Worm (Caenorhabditis elegans) whole organism, young adult: ENCODE results near the gene K09E9.7.

Source experiments
- B0019.2 ChIP-seq: fragments of 200-800 bp; sonication (Bioruptor generic); conservative IDR thresholded peaks from 2 replicates; pipeline ENCODE4 v1.3.6; 2022; ENCODE audit warnings: missing genetic modification reagents, missing genetic modification characterization, missing compliant biosample characterization
- B0035.1 ChIP-seq: sonication (generic microtip); optimal IDR thresholded peaks from 2 replicates; lab custom pipeline; 2016; ENCODE audit warnings: missing genetic modification characterization, mild to moderate bottlenecking, missing compliant biosample characterization, missing genotype, missing genetic modification reagents
- C17E4.6 ChIP-seq: fragments of 200-800 bp; sonication (Bioruptor generic); IDR thresholded peaks from 2 replicates; pipeline ENCODE4 v1.3.6; 2022; ENCODE audit warnings: missing genetic modification reagents, missing genetic modification characterization, missing compliant biosample characterization
- F23B12.7 ChIP-seq: sonication (generic microtip); optimal IDR thresholded peaks from 2 replicates; lab custom pipeline; 2017; ENCODE audit warnings: missing genetic modification characterization, mild to moderate bottlenecking, missing compliant biosample characterization, antibody characterized with exemption, moderate library complexity; ENCODE audit not compliant: insufficient read depth
- F39B2.1 ChIP-seq: fragments of 200-800 bp; sonication (Bioruptor generic); IDR thresholded peaks from 2 replicates; pipeline ENCODE4 v1.3.6; 2022; ENCODE audit warnings: missing genetic modification reagents, missing genetic modification characterization, missing compliant biosample characterization
- K11D2.4 ChIP-seq: fragments of 200-800 bp; sonication (Bioruptor generic); IDR thresholded peaks from 2 replicates; pipeline ENCODE4 v1.3.6; 2022; ENCODE audit warnings: missing genetic modification reagents, missing genetic modification characterization, missing compliant biosample characterization
- T26A5.8 ChIP-seq: sonication (generic microtip); optimal IDR thresholded peaks from 2 replicates; lab custom pipeline; 2016; ENCODE audit warnings: missing genetic modification characterization, missing compliant biosample characterization
- Y53G8AR.9 ChIP-seq: fragments of 200-800 bp; sonication (Bioruptor generic); conservative IDR thresholded peaks from 2 replicates; pipeline ENCODE4 v1.3.6; 2022; ENCODE audit warnings: missing genetic modification reagents, missing genetic modification characterization, missing compliant biosample characterization
- Y56A3A.18 ChIP-seq: fragments of 200-800 bp; sonication (Bioruptor generic); IDR thresholded peaks from 2 replicates; pipeline ENCODE4 v1.3.6; 2022; ENCODE audit warnings: missing genetic modification reagents, missing genetic modification characterization, missing compliant biosample characterization
- ZK185.1 ChIP-seq: sonication (generic microtip); optimal IDR thresholded peaks from 2 replicates; lab custom pipeline; 2016; ENCODE audit warnings: mild to moderate bottlenecking, missing genetic modification characterization, missing compliant biosample characterization; ENCODE audit not compliant: poor library complexity, severe bottlenecking
- akir-1 ChIP-seq: fragments of 200-800 bp; sonication (Bioruptor generic); optimal IDR thresholded peaks from 2 replicates; lab custom pipeline; 2018; ENCODE audit warnings: mild to moderate bottlenecking, missing genetic modification characterization, moderate library complexity, missing compliant biosample characterization
- ama-1 ChIP-seq, 3 experiments: fragments of 150-350 bp in 1 of 3; sonication (generic microtip) in 2 of 3; optimal IDR thresholded peaks; 2 replicates each; lab custom pipeline; 2014 to 2018; ENCODE audit warnings: missing biosample characterization in 2 of 3, missing genetic modification characterization in 2 of 3, missing genetic modification reagents in 2 of 3
- atf-7 ChIP-seq: sonication (generic microtip); optimal IDR thresholded peaks from 2 replicates; lab custom pipeline; 2017; ENCODE audit warnings: mild to moderate bottlenecking, missing genetic modification characterization, missing compliant biosample characterization
- attf-6 ChIP-seq: fragments of 200-800 bp; sonication (Bioruptor generic); IDR thresholded peaks from 2 replicates; pipeline ENCODE4 v1.3.6; 2022; ENCODE audit warnings: missing genetic modification reagents, missing genetic modification characterization, missing compliant biosample characterization
- ccch-3 ChIP-seq: fragments of 200-800 bp; sonication (Bioruptor generic); optimal IDR thresholded peaks from 2 replicates; lab custom pipeline; 2018; ENCODE audit warnings: mild to moderate bottlenecking, missing genetic modification characterization, missing compliant biosample characterization
- cebp-1 ChIP-seq, 2 experiments: fragments of 200-800 bp in 1 of 2; sonication (Bioruptor generic) in 1 of 2; sonication (generic microtip) in 1 of 2; IDR thresholded peaks in 1 of 2; optimal IDR thresholded peaks in 1 of 2; 2 replicates each; pipeline versions ENCODE4 v1.3.6 to Lab custom; 2017 to 2022; ENCODE audit warnings: missing compliant biosample characterization in 2 of 2, missing genetic modification characterization in 2 of 2, mild to moderate bottlenecking in 1 of 2, missing genetic modification reagents in 1 of 2, moderate library complexity in 1 of 2
- cebp-2 ChIP-seq: fragments of 200-800 bp; sonication (Bioruptor generic); IDR thresholded peaks from 2 replicates; pipeline ENCODE4 v1.3.6; 2022; ENCODE audit warnings: missing genetic modification characterization, missing compliant biosample characterization
- die-1 ChIP-seq: sonication (generic microtip); optimal IDR thresholded peaks from 2 replicates; lab custom pipeline; 2016; ENCODE audit warnings: missing genotype, mild to moderate bottlenecking, missing genetic modification characterization, missing compliant biosample characterization
- egrh-3 ChIP-seq: fragments of 200-800 bp; sonication (Bioruptor generic); IDR thresholded peaks from 2 replicates; pipeline ENCODE4 v1.3.6; 2022; ENCODE audit warnings: missing genetic modification reagents, missing genetic modification characterization, missing compliant biosample characterization
- ekl-4 ChIP-seq: fragments of 200-800 bp; sonication (Bioruptor generic); IDR thresholded peaks from 2 replicates; pipeline ENCODE4 v1.3.6; 2022; ENCODE audit warnings: missing genetic modification reagents, missing genetic modification characterization, missing compliant biosample characterization
- ets-4 ChIP-seq: fragments of 200-800 bp; sonication (Bioruptor generic); optimal IDR thresholded peaks from 2 replicates; lab custom pipeline; 2018; ENCODE audit warnings: mild to moderate bottlenecking, missing genetic modification characterization, missing compliant biosample characterization
- him-1 ChIP-seq: sonication (generic microtip); optimal IDR thresholded peaks from 2 replicates; lab custom pipeline; 2016; ENCODE audit warnings: missing genotype, missing genetic modification reagents, missing genetic modification characterization, missing compliant biosample characterization
- hlh-12 ChIP-seq: sonication (generic microtip); optimal IDR thresholded peaks from 2 replicates; lab custom pipeline; 2016; ENCODE audit warnings: missing genetic modification characterization, missing compliant biosample characterization
- hmg-1.2 ChIP-seq: fragments of 200-800 bp; sonication (Bioruptor generic); IDR thresholded peaks from 2 replicates; pipeline ENCODE4 v1.3.6; 2022; ENCODE audit warnings: missing genetic modification reagents, missing genetic modification characterization, missing compliant biosample characterization
- hrde-1 ChIP-seq: sonication (generic microtip); optimal IDR thresholded peaks from 2 replicates; lab custom pipeline; 2016; ENCODE audit warnings: missing genetic modification characterization, mild to moderate bottlenecking, missing compliant biosample characterization, moderate library complexity, missing genotype, missing genetic modification reagents, borderline replicate concordance
- lin-35 ChIP-seq, 3 experiments: fragments of 150-350 bp in 2 of 3; sonication (generic microtip) in 1 of 3; optimal IDR thresholded peaks; 2 replicates each; lab custom pipeline; 2014 to 2018; ENCODE audit warnings: missing biosample characterization in 3 of 3, missing genetic modification characterization in 3 of 3, missing genetic modification reagents in 3 of 3
- lin-40 ChIP-seq: sonication (generic microtip); optimal IDR thresholded peaks from 2 replicates; lab custom pipeline; 2016; ENCODE audit warnings: missing genetic modification characterization, mild to moderate bottlenecking, missing compliant biosample characterization, missing genotype, missing genetic modification reagents
- lin-54 ChIP-seq: fragments of 200-800 bp; sonication (Bioruptor generic); optimal IDR thresholded peaks from 2 replicates; lab custom pipeline; 2018; ENCODE audit warnings: mild to moderate bottlenecking, missing genetic modification characterization, missing compliant biosample characterization
- madf-3 ChIP-seq: fragments of 200-800 bp; sonication (Bioruptor generic); IDR thresholded peaks from 2 replicates; pipeline ENCODE4 v1.3.6; 2022; ENCODE audit warnings: missing genetic modification reagents, missing genetic modification characterization, missing compliant biosample characterization
- madf-6 ChIP-seq: fragments of 200-800 bp; sonication (Bioruptor generic); IDR thresholded peaks from 2 replicates; pipeline ENCODE4 v1.3.6; 2022; ENCODE audit warnings: missing genetic modification reagents, missing genetic modification characterization, missing compliant biosample characterization
- nfya-1 ChIP-seq: sonication (generic microtip); optimal IDR thresholded peaks from 2 replicates; lab custom pipeline; 2017; ENCODE audit warnings: antibody characterized with exemption, missing compliant biosample characterization, missing genetic modification characterization, borderline replicate concordance; ENCODE audit not compliant: insufficient read depth
- nfya-2 ChIP-seq: fragments of 200-800 bp; sonication (Bioruptor generic); IDR thresholded peaks from 2 replicates; pipeline ENCODE4 v1.3.6; 2022; ENCODE audit warnings: missing genetic modification reagents, missing genetic modification characterization, missing compliant biosample characterization
- nfyb-1 ChIP-seq: fragments of 200-800 bp; sonication (Bioruptor generic); IDR thresholded peaks from 2 replicates; pipeline ENCODE4 v1.3.6; 2022; ENCODE audit warnings: missing genetic modification reagents, missing genetic modification characterization, missing compliant biosample characterization
- nhr-27 ChIP-seq: fragments of 200-800 bp; sonication (Bioruptor generic); optimal IDR thresholded peaks from 2 replicates; lab custom pipeline; 2018; ENCODE audit warnings: mild to moderate bottlenecking, missing genetic modification characterization, moderate library complexity, missing compliant biosample characterization
- nhr-90 ChIP-seq: sonication (generic microtip); optimal IDR thresholded peaks from 2 replicates; lab custom pipeline; 2016; ENCODE audit warnings: missing genotype, mild to moderate bottlenecking, missing genetic modification characterization, missing compliant biosample characterization
- sea-2 ChIP-seq: fragments of 200-800 bp; sonication (Bioruptor generic); IDR thresholded peaks from 2 replicates; pipeline ENCODE4 v1.3.6; 2022; ENCODE audit warnings: missing genetic modification characterization, missing compliant biosample characterization
- snpc-4 ChIP-seq, 5 experiments: fragments of 150-350 bp in 1 of 5; sonication (generic microtip) in 4 of 5; optimal IDR thresholded peaks; 2 replicates each; lab custom pipeline; 2014 to 2018; ENCODE audit warnings: missing genetic modification characterization in 5 of 5, missing biosample characterization in 3 of 5, antibody characterized with exemption in 2 of 5, mild to moderate bottlenecking in 2 of 5, missing compliant biosample characterization in 2 of 5, missing genotype in 2 of 5, moderate library complexity in 2 of 5, missing genetic modification reagents in 1 of 5
- somi-1 ChIP-seq: fragments of 200-800 bp; sonication (Bioruptor generic); optimal IDR thresholded peaks from 2 replicates; lab custom pipeline; 2018; ENCODE audit warnings: mild to moderate bottlenecking, missing genetic modification characterization, missing compliant biosample characterization
- tlf-1 ChIP-seq: fragments of 200-800 bp; sonication (Bioruptor generic); optimal IDR thresholded peaks from 2 replicates; lab custom pipeline; 2018; ENCODE audit warnings: mild to moderate bottlenecking, missing genetic modification characterization, missing compliant biosample characterization
- xnd-1 ChIP-seq: sonication (generic microtip); optimal IDR thresholded peaks from 2 replicates; lab custom pipeline; 2016; ENCODE audit warnings: missing genotype, missing genetic modification reagents, missing genetic modification characterization, missing compliant biosample characterization
- ztf-25 ChIP-seq: fragments of 200-800 bp; sonication (Bioruptor generic); IDR thresholded peaks from 2 replicates; pipeline ENCODE4 v1.3.6; 2022; ENCODE audit warnings: missing genetic modification reagents, missing genetic modification characterization, missing compliant biosample characterization
- ztf-28 ChIP-seq: fragments of 200-800 bp; sonication (Bioruptor generic); IDR thresholded peaks from 2 replicates; pipeline ENCODE4 v1.3.6; 2022; ENCODE audit warnings: missing genetic modification reagents, missing genetic modification characterization, missing compliant biosample characterization

K09E9.7 gene

DNA sequence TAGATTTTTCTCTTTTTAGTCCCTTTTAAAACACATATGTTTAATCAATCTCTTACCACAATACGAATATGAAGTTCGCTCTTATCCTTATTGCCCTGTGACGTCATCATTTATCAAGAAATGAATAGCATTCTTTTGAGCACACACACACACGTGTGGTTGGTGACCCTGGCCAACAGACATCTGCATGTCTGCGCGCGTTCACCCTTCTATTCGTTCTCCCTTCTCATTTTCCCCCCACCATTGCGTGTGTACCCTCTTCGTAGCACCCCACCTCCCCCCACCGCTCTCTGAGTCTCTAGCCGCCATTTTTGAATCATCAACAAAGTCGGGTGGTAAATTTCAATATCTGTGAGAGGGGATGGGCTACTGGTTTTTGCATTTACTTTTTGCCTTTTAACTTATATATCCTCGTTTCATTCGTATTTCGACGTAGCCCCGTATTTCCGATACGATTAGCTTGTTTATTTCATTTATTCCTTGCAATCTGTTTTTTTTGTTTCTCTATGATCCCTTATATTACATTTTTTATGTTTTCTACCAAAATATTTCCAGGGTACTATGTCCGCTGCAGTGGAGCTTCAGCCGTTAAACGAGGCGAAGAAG is 40.1 kb upstream of the K09E9.7 start, which contains the start of gene ent-2 (continued):
- TF ChIP-seq K11D2.4 (GFP tag; lab: Robert Waterston, UW) (0 out of 2 replicates have a peak, but pooled peaks have one; percentile 31), egrh-3 (GFP tag; lab: Robert Waterston, UW) (0 out of 2 replicates have a peak, but pooled peaks have one; percentile 20), madf-6 (no peak), lin-40 (no peak), hrde-1 (tag; lab: Kevin White, UChicago) (no peak), lin-54 (no peak), atf-7 (tag; lab: Kevin White, UChicago) (peak; percentile 28), ztf-28 (no peak), nfya-2 (GFP tag; lab: Robert Waterston, UW) (no peak)

DNA sequence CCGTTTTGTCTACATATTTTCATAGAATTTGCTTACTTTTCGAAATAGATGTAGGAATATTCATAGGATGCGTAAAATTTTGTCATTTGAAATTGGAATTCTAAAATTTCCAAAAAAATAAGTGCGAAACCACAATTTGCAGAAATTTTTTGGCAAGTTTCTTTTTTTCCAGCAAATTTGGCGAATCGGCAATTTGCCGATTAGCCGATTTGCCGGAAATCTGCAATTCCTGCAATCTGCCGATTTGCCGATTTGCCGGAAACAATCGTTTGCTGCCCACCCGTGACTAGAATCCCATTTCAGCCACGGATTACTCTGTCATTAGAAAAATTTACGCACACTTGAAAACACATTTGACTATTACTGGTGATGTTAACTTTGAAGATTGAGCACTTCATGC is 36.5 kb upstream of the K09E9.7 start:
- no peak for TF ChIP-seq nhr-90 (tag; lab: Kevin White, UChicago)
- 0 out of 2 replicates have a peak, but pooled peaks have one; percentile 25 for TF ChIP-seq Y53G8AR.9 (GFP tag; lab: Robert Waterston, UW)
- TF ChIP-seq cebp-1 (GFP tag; IDR thresholded peaks at IDR 0.05; lab: Robert Waterston, UW) = no peak
- TF ChIP-seq cebp-1 (tag; optimal IDR thresholded peaks at IDR 0.05; lab: Kevin White, UChicago) = peak; percentile 15
- TF ChIP-seq nhr-27 (tag; lab: Kevin White, UChicago) = no peak
- no peak for TF ChIP-seq T26A5.8 (tag; lab: Kevin White, UChicago)
- no peak for TF ChIP-seq attf-6 (GFP tag; lab: Robert Waterston, UW)
- no peak for TF ChIP-seq Y56A3A.18 (GFP tag; lab: Robert Waterston, UW)
- TF ChIP-seq nfyb-1 (GFP tag; lab: Robert Waterston, UW) = peak; percentile 56; the same call in 1 of the 2 replicates
- TF ChIP-seq C17E4.6 (GFP tag; lab: Robert Waterston, UW) = no peak
- no peak for TF ChIP-seq nfya-1
- TF ChIP-seq B0019.2 = no peak
- no peak for TF ChIP-seq hlh-12 (tag; lab: Kevin White, UChicago)
- TF ChIP-seq tlf-1 (GFP tag; lab: Kevin White, UChicago) = no peak
- no peak for TF ChIP-seq xnd-1
- no peak for TF ChIP-seq ZK185.1 (tag; lab: Kevin White, UChicago)
- TF ChIP-seq hmg-1.2 (GFP tag; lab: Robert Waterston, UW) = 0 out of 2 replicates have a peak, but pooled peaks have one; percentile 8
- no peak for TF ChIP-seq madf-3 (GFP tag; lab: Robert Waterston, UW)
- TF ChIP-seq F39B2.1 (GFP tag; lab: Robert Waterston, UW) = 0 out of 2 replicates have a peak, but pooled peaks have one; percentile 23
- no peak for TF ChIP-seq B0035.1 (tag; lab: Kevin White, UChicago)
- TF ChIP-seq sea-2 = no peak
- TF ChIP-seq him-1 (tag; lab: Kevin White, UChicago) = no peak
- TF ChIP-seq ekl-4 = 0 out of 2 replicates have a peak, but pooled peaks have one; percentile 44
- TF ChIP-seq snpc-4 (GFP tag; optimal IDR thresholded peaks at IDR 0.05; lab: Kevin White, UChicago) = no peak
- no peak for TF ChIP-seq snpc-4 (tag; optimal IDR thresholded peaks at IDR 0.05; lab: Kevin White, UChicago)

ce11 chrX:15606585-15607276 is 34.0 kb upstream of the K09E9.7 start, which contains the start of gene rab-14:
Gene rab-14 (minus strand): TSS chrX:15606635.
- TF ChIP-seq cebp-2 (GFP tag; lab: Robert Waterston, UW) (no peak), somi-1 (GFP tag; lab: Kevin White, UChicago) (peak; percentile 51), ztf-25 (GFP tag; lab: Robert Waterston, UW) (no peak), akir-1 (GFP tag; lab: Kevin White, UChicago) (no peak), ccch-3 (GFP tag; lab: Kevin White, UChicago) (no peak), lin-35 (GFP tag; optimal IDR thresholded peaks at IDR 0.05; lab: Kevin White, UChicago) (peak in 1 of 3 experiments; percentile 70), ZK185.1 (tag; lab: Kevin White, UChicago) (no peak), ama-1 (optimal IDR thresholded peaks at IDR 0.05; lab: Kevin White, UChicago) (no peak), ama-1 (GFP tag; optimal IDR thresholded peaks at IDR 0.05; lab: Kevin White, UChicago) (no peak), lin-54 (peak; percentile 28), die-1 (tag; lab: Kevin White, UChicago) (no peak), ets-4 (GFP tag; lab: Kevin White, UChicago) (no peak), F23B12.7 (tag; lab: Kevin White, UChicago) (no peak)
